Worm (Caenorhabditis elegans): ENCODE results near the gene xbp-1.

xbp-1 gene

ce11 chrIII:4195306-4196008 lies 1.8 kb downstream of the xbp-1 start (continued):
- TF ChIP-seq duxl-1 (tag; optimal IDR thresholded peaks at IDR 0.05; ENCODE audit: poor library complexity) (peak; percentile 42), daf-12 (tag; optimal IDR thresholded peaks at IDR 0.05) (no peak), mxl-3 (GFP tag; optimal IDR thresholded peaks at IDR 0.05) (peak; percentile 43), nhr-10 (tag; optimal IDR thresholded peaks at IDR 0.05) (no peak), tag-97 (GFP tag; IDR thresholded peaks at IDR 0.05) (no peak), mes-2 (tag; optimal IDR thresholded peaks at IDR 0.05; ENCODE audit: poor library complexity, severe bottlenecking) (peak; percentile 80), ceh-32 (tag; optimal IDR thresholded peaks at IDR 0.05; ENCODE audit: poor library complexity) (no peak), zfp-3 (GFP tag; conservative IDR thresholded peaks at IDR 0.05) (peak; percentile 95), saeg-2 (GFP tag; IDR thresholded peaks at IDR 0.05) (peak; percentile 73; the same call in 1 of the 2 replicates), ztf-7 (tag; optimal IDR thresholded peaks at IDR 0.05) (no peak), spr-1 (tag; optimal IDR thresholded peaks at IDR 0.05) (peak; percentile 48), dmd-8 (GFP tag; IDR thresholded peaks at IDR 0.05) (0 out of 2 replicates have a peak, but pooled peaks have one; percentile 36), php-3 (GFP tag; IDR thresholded peaks at IDR 0.05) (peak; percentile 36), lir-3 (tag; optimal IDR thresholded peaks at IDR 0.05) (no peak), skn-1 (tag; optimal IDR thresholded peaks at IDR 0.05) (no peak), lin-13 (GFP tag; optimal IDR thresholded peaks at IDR 0.05) (peak; percentile 26), R02D3.7 (tag; optimal IDR thresholded peaks at IDR 0.05) (no peak), pqm-1 (tag; optimal IDR thresholded peaks at IDR 0.05) (peak; percentile 11), Y105C5A.15 (GFP tag; IDR thresholded peaks at IDR 0.05) (peak; percentile 66; the same call in 1 of the 2 replicates), nhr-111 (GFP tag; optimal IDR thresholded peaks at IDR 0.05) (peak; percentile 80), gei-8 (GFP tag; optimal IDR thresholded peaks at IDR 0.05) (peak; percentile 15), mxl-2 (GFP tag; conservative IDR thresholded peaks at IDR 0.05) (no peak), spr-3 (GFP tag; optimal IDR thresholded peaks at IDR 0.05) (peak; percentile 72), nhr-48 (tag; optimal IDR thresholded peaks at IDR 0.05) (peak; percentile 23), zip-2 (tag; optimal IDR thresholded peaks at IDR 0.05) (peak; percentile 49), zip-11 (GFP tag; IDR thresholded peaks at IDR 0.05) (no peak), Y48G9A.11 (GFP tag; IDR thresholded peaks at IDR 0.05) (peak; percentile 77), hif-1 (tag; optimal IDR thresholded peaks at IDR 0.05) (peak in 1 of 2 experiments; percentile 63), fos-1 (tag; optimal IDR thresholded peaks at IDR 0.05) (no peak), nhr-41 (GFP tag; IDR thresholded peaks at IDR 0.05) (no peak; the same call in 1 of the 2 replicates), nhr-77 (tag; optimal IDR thresholded peaks at IDR 0.05) (no peak), T20F7.1 (GFP tag; optimal IDR thresholded peaks at IDR 0.05) (peak; percentile 75), lsy-2 (tag; optimal IDR thresholded peaks at IDR 0.05) (peak; percentile 10 to 81)

DNA sequence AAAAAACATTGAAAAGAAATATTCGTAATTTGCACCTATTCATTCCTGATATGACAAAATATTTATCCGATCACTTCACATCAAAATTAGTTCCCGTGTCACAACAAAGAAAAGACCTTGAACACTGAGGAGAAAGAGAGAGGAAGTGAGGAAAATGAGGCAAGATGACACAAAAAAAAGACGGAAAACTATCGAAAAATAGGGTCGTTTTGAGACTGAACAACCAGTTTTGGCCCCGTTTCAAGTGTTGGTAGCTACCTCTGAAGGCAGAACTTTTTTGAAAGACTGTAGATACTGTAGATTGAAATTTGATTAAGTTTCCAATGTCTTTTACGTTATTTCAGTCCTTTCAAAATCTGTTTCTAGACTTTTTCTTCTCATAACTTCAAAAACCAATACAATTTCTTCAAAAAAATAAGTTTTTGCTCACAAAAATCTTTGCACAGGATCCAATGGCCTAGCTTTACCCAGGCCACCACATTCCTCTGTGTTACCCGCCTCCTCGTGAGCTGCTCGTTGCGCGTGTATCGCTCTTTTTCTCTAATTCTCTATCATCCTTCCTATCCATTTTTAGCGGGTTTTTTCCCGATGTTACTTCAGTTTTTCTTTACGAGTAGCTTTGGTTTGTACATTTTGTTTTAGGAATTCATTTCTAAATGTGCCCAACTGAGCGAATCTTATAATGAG lies 2.8 kb downstream of the xbp-1 start:
- TF ChIP-seq mdl-1 (tag; optimal IDR thresholded peaks at IDR 0.05) (peak; percentile 80 to 91), hlh-11 (tag; optimal IDR thresholded peaks at IDR 0.05) (peak; percentile 25), D1046.2 (GFP tag; IDR thresholded peaks at IDR 0.05) (no peak), ceh-32 (tag; optimal IDR thresholded peaks at IDR 0.05; ENCODE audit: poor library complexity) (no peak), nhr-42 (GFP tag; IDR thresholded peaks at IDR 0.05) (no peak), nhr-6 (tag; optimal IDR thresholded peaks at IDR 0.05) (peak; percentile 45), dpl-1 (GFP tag; optimal IDR thresholded peaks at IDR 0.05) (peak; percentile 42), mes-2 (tag; optimal IDR thresholded peaks at IDR 0.05; ENCODE audit: poor library complexity, severe bottlenecking) (peak; percentile 86), ceh-44 (GFP tag; IDR thresholded peaks at IDR 0.05) (no peak), daf-8 (GFP tag; IDR thresholded peaks at IDR 0.05) (no peak), hif-1 (tag; optimal IDR thresholded peaks at IDR 0.05) (peak in 1 of 2 experiments; percentile 67), mep-1 (tag; optimal IDR thresholded peaks at IDR 0.05) (peak; percentile 65), unc-130 (GFP tag; optimal IDR thresholded peaks at IDR 0.05) (peak; percentile 45), egl-43 (GFP tag; IDR thresholded peaks at IDR 0.05) (no peak), lsy-2 (tag; optimal IDR thresholded peaks at IDR 0.05) (peak; percentile 49 to 82), aha-1 (tag) (peak; percentile 87), lin-13 (GFP tag; optimal IDR thresholded peaks at IDR 0.05) (no peak), ces-1 (GFP tag; optimal IDR thresholded peaks at IDR 0.05) (no peak), pqm-1 (tag; optimal IDR thresholded peaks at IDR 0.05) (no peak), Y105C5A.15 (GFP tag; IDR thresholded peaks at IDR 0.05) (no peak), spr-3 (GFP tag; optimal IDR thresholded peaks at IDR 0.05) (no peak), ceh-82 (tag; optimal IDR thresholded peaks at IDR 0.05) (no peak), nhr-28 (tag; optimal IDR thresholded peaks at IDR 0.05) (no peak), mxl-3 (GFP tag; optimal IDR thresholded peaks at IDR 0.05) (peak; percentile 38)
